Worm (Caenorhabditis elegans): ENCODE measurements around the gene clp-1.

DNA sequence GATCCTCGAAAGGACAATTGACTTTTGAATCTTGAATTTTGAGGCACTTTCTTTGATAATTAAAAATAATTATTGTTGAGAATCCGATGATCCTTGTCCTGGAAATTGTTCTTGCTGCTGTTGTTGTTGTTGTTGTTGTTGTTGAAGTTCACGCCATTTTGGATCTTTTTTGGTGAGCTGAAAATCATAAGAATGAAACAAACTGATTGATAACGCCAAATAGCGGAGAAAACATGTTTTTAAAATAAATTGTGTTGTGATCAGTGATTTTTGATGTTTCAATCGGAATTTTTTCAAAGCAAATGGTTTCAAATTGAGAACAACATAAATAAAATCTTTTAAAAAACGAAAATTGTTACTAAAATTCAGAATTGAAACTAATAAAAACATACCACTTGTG lies 37.3 kb downstream of the clp-1 start:
- TF ChIP-seq unc-62 (GFP tag; optimal IDR thresholded peaks at IDR 0.05): no peak
- TF ChIP-seq atf-7 (tag; optimal IDR thresholded peaks at IDR 0.05): no peak
- TF ChIP-seq lir-1 (GFP tag; conservative IDR thresholded peaks at IDR 0.05): no peak
- no peak for TF ChIP-seq efl-1 (GFP tag; optimal IDR thresholded peaks at IDR 0.05)
- TF ChIP-seq tbx-9 (tag; optimal IDR thresholded peaks at IDR 0.05; ENCODE audit: borderline replicate concordance): no peak
- TF ChIP-seq F10E7.11 (tag; optimal IDR thresholded peaks at IDR 0.05): no peak
- TF ChIP-seq die-1 (tag; optimal IDR thresholded peaks at IDR 0.05): no peak
- TF ChIP-seq pha-4 (tag; optimal IDR thresholded peaks at IDR 0.05): no peak
- no peak for TF ChIP-seq ama-1 (optimal IDR thresholded peaks at IDR 0.05)
- no peak for TF ChIP-seq ama-1 (GFP tag; optimal IDR thresholded peaks at IDR 0.05)
- no peak for TF ChIP-seq lin-26 (GFP tag; IDR thresholded peaks at IDR 0.05)
- TF ChIP-seq fkh-3 (tag; optimal IDR thresholded peaks at IDR 0.05): no peak
- TF ChIP-seq Y67H2A.10 (GFP tag; conservative IDR thresholded peaks at IDR 0.05): no peak
